Worm (Caenorhabditis elegans) whole organism, L4 larva: ENCODE data around the gene srw-122.
"Not testable (repeated sequence)": the region's sequence is repeated elsewhere in the genome, so short reads cannot be mapped to it uniquely, and the experiment has no call there.

Experiments
- D1046.2 ChIP-seq: fragments of 200-800 bp; sonication (Bioruptor generic); IDR thresholded peaks from 2 replicates; pipeline ENCODE4 v1.3.6; 2022; ENCODE audit warnings: missing genetic modification characterization, missing compliant biosample characterization
- F26F4.8 ChIP-seq: fragments of 200-800 bp; sonication (Bioruptor generic); conservative IDR thresholded peaks from 2 replicates; pipeline ENCODE4 v1.3.6; 2022; ENCODE audit warnings: missing genetic modification characterization, missing compliant biosample characterization
- F37D6.2 ChIP-seq: sonication (generic microtip); optimal IDR thresholded peaks from 2 replicates; lab custom pipeline; 2016; ENCODE audit warnings: mild to moderate bottlenecking, missing genetic modification characterization, missing compliant biosample characterization
- T26A8.4 ChIP-seq: fragments of 200-800 bp; sonication (Bioruptor generic); IDR thresholded peaks from 2 replicates; pipeline ENCODE4 v1.3.6; 2022; ENCODE audit warnings: missing genetic modification characterization, missing compliant biosample characterization
- Y75B8A.6 ChIP-seq: fragments of 200-800 bp; sonication (Bioruptor generic); IDR thresholded peaks from 2 replicates; pipeline ENCODE4 v1.3.6; 2022; ENCODE audit warnings: missing genetic modification reagents, missing genetic modification characterization, missing compliant biosample characterization
- ZK546.5 ChIP-seq, 2 experiments: sonication (generic microtip); optimal IDR thresholded peaks; 2 replicates each; lab custom pipeline; 2017; ENCODE audit warnings: missing biosample characterization in 2 of 2, missing genetic modification characterization in 2 of 2
- aly-2 ChIP-seq: sonication (generic microtip); optimal IDR thresholded peaks from 2 replicates; lab custom pipeline; 2018; ENCODE audit warnings: missing biosample characterization, missing genetic modification characterization
- attf-4 ChIP-seq: sonication (generic microtip); optimal IDR thresholded peaks from 3 replicates; lab custom pipeline; 2017; ENCODE audit warnings: missing biosample characterization, missing genetic modification characterization
- ceh-28 ChIP-seq: fragments of 150-350 bp; optimal IDR thresholded peaks from 2 replicates; lab custom pipeline; 2014; ENCODE audit warnings: missing biosample characterization, missing genetic modification reagents, missing genetic modification characterization
- ceh-32 ChIP-seq: sonication (generic microtip); optimal IDR thresholded peaks from 2 replicates; lab custom pipeline; 2016; ENCODE audit warnings: mild to moderate bottlenecking, missing genetic modification characterization, missing compliant biosample characterization; ENCODE audit not compliant: poor library complexity
- ctbp-1 ChIP-seq: fragments of 200-800 bp; sonication (Bioruptor generic); IDR thresholded peaks from 2 replicates; pipeline ENCODE4 v1.3.6; 2022; ENCODE audit warnings: missing genetic modification reagents, missing genetic modification characterization, missing compliant biosample characterization
- daf-12 ChIP-seq: fragments of 150-350 bp; optimal IDR thresholded peaks from 2 replicates; lab custom pipeline; 2014; ENCODE audit warnings: missing biosample characterization, missing genetic modification reagents, missing genetic modification characterization
- daf-16 ChIP-seq, 3 experiments: sonication (generic microtip); optimal IDR thresholded peaks; 2 replicates each; lab custom pipeline; 2016 to 2017; ENCODE audit warnings: missing genetic modification characterization in 3 of 3, missing genetic modification reagents in 3 of 3, mild to moderate bottlenecking in 2 of 3, missing compliant biosample characterization in 2 of 3, missing biosample characterization in 1 of 3, moderate library complexity in 1 of 3
- dmd-8 ChIP-seq: fragments of 200-800 bp; sonication (Bioruptor generic); IDR thresholded peaks from 2 replicates; pipeline ENCODE4 v1.3.6; 2022; ENCODE audit warnings: missing genetic modification characterization, missing compliant biosample characterization
- dve-1 ChIP-seq: sonication (generic microtip); optimal IDR thresholded peaks from 2 replicates; lab custom pipeline; 2017; ENCODE audit warnings: antibody characterized with exemption, mild to moderate bottlenecking, missing genetic modification characterization, missing compliant biosample characterization; ENCODE audit not compliant: insufficient read depth
- egl-27 ChIP-seq: sonication (generic microtip); optimal IDR thresholded peaks from 3 replicates; lab custom pipeline; 2017; ENCODE audit warnings: missing biosample characterization, missing genetic modification reagents, missing genetic modification characterization
- fos-1 ChIP-seq: fragments of 150-350 bp; optimal IDR thresholded peaks from 2 replicates; lab custom pipeline; 2014; ENCODE audit warnings: missing biosample characterization, missing genetic modification characterization
- gei-8 ChIP-seq: fragments of 200-800 bp; sonication (Bioruptor generic); optimal IDR thresholded peaks from 2 replicates; lab custom pipeline; 2018; ENCODE audit warnings: mild to moderate bottlenecking, missing genetic modification characterization, missing compliant biosample characterization
- lin-29 ChIP-seq: fragments of 200-800 bp; sonication (Bioruptor generic); IDR thresholded peaks from 2 replicates; pipeline ENCODE4 v1.3.6; 2022; ENCODE audit warnings: missing genetic modification reagents, missing genetic modification characterization, missing compliant biosample characterization
- lin-38 ChIP-seq: fragments of 200-800 bp; sonication (Bioruptor generic); IDR thresholded peaks from 2 replicates; pipeline ENCODE4 v1.3.6; 2022; ENCODE audit warnings: missing genetic modification reagents, missing genetic modification characterization, missing compliant biosample characterization
- madf-5 ChIP-seq, 2 experiments: fragments of 200-800 bp; sonication (Bioruptor generic); IDR thresholded peaks; 2 replicates each; pipeline ENCODE4 v1.3.6; 2022; ENCODE audit warnings: missing compliant biosample characterization in 2 of 2, missing genetic modification characterization in 2 of 2
- mep-1 ChIP-seq: fragments of 150-350 bp; sonication (generic microtip); optimal IDR thresholded peaks from 3 replicates; lab custom pipeline; 2014; ENCODE audit warnings: missing biosample characterization, missing genetic modification characterization
- nhr-111 ChIP-seq: fragments of 200-800 bp; sonication (Bioruptor generic); optimal IDR thresholded peaks from 2 replicates; lab custom pipeline; 2018; ENCODE audit warnings: mild to moderate bottlenecking, missing genetic modification characterization, missing compliant biosample characterization
- nhr-237 ChIP-seq: sonication (generic microtip); optimal IDR thresholded peaks from 2 replicates; lab custom pipeline; 2017; ENCODE audit warnings: missing biosample characterization, missing genetic modification characterization
- nhr-25 ChIP-seq: sonication (generic microtip); optimal IDR thresholded peaks from 2 replicates; lab custom pipeline; 2017; ENCODE audit warnings: missing genetic modification characterization, mild to moderate bottlenecking, missing compliant biosample characterization, antibody characterized with exemption, moderate library complexity, borderline replicate concordance; ENCODE audit not compliant: insufficient read depth
- nhr-42 ChIP-seq: fragments of 200-800 bp; sonication (Bioruptor generic); IDR thresholded peaks from 2 replicates; pipeline ENCODE4 v1.3.6; 2022; ENCODE audit warnings: missing genetic modification characterization, missing compliant biosample characterization
- nhr-76 ChIP-seq: fragments of 150-350 bp; optimal IDR thresholded peaks from 2 replicates; lab custom pipeline; 2014; ENCODE audit warnings: missing biosample characterization, missing genetic modification characterization
- nhr-77 ChIP-seq: fragments of 150-350 bp; optimal IDR thresholded peaks from 2 replicates; lab custom pipeline; 2014; ENCODE audit warnings: missing biosample characterization, missing genetic modification characterization
- php-3 ChIP-seq: fragments of 200-800 bp; sonication (Bioruptor generic); IDR thresholded peaks from 2 replicates; pipeline ENCODE4 v1.3.6; 2022; ENCODE audit warnings: missing genetic modification reagents, missing genetic modification characterization, missing compliant biosample characterization
- pqm-1 ChIP-seq: sonication (generic microtip); optimal IDR thresholded peaks from 2 replicates; lab custom pipeline; 2017; ENCODE audit warnings: missing biosample characterization, missing genetic modification characterization
- saeg-2 ChIP-seq: fragments of 200-800 bp; sonication (Bioruptor generic); IDR thresholded peaks from 2 replicates; pipeline ENCODE4 v1.3.6; 2022; ENCODE audit warnings: missing genetic modification reagents, missing genetic modification characterization, missing compliant biosample characterization
- skn-1 ChIP-seq: fragments of 150-350 bp; optimal IDR thresholded peaks from 2 replicates; lab custom pipeline; 2014; ENCODE audit warnings: missing biosample characterization, missing genetic modification characterization
- snpc-1.2 ChIP-seq: fragments of 200-800 bp; sonication (Bioruptor generic); IDR thresholded peaks from 2 replicates; pipeline ENCODE4 v1.3.6; 2022; ENCODE audit warnings: missing genetic modification reagents, missing genetic modification characterization, missing compliant biosample characterization
- snpc-4 ChIP-seq: fragments of 150-350 bp; optimal IDR thresholded peaks from 2 replicates; lab custom pipeline; 2014; ENCODE audit warnings: missing biosample characterization, missing genetic modification characterization
- tra-1 ChIP-seq: fragments of 200-800 bp; sonication (Bioruptor generic); IDR thresholded peaks from 2 replicates; pipeline ENCODE4 v1.3.6; 2022; ENCODE audit warnings: missing genetic modification reagents, missing genetic modification characterization, missing compliant biosample characterization
- unc-39 ChIP-seq: sonication (generic microtip); optimal IDR thresholded peaks from 2 replicates; lab custom pipeline; 2017; ENCODE audit warnings: missing biosample characterization, missing genetic modification characterization
- unc-62 ChIP-seq, 3 experiments: fragments of 150-350 bp in 1 of 3; sonication (generic microtip); optimal IDR thresholded peaks in 2 of 3; peaks in 1 of 3; 1 replicate in 1 of 3; 2 replicates in 2 of 3; lab custom pipeline; 2014 to 2017; ENCODE audit warnings: missing biosample characterization in 3 of 3, missing genetic modification characterization in 3 of 3, missing genetic modification reagents in 3 of 3, missing genotype in 1 of 3
- zag-1 ChIP-seq: fragments of 150-350 bp; optimal IDR thresholded peaks from 2 replicates; lab custom pipeline; 2014; ENCODE audit warnings: missing biosample characterization, missing genetic modification characterization
- zfp-2 ChIP-seq: sonication (generic microtip); optimal IDR thresholded peaks from 2 replicates; lab custom pipeline; 2016; ENCODE audit warnings: mild to moderate bottlenecking, missing genetic modification characterization, missing compliant biosample characterization
- zfp-3 ChIP-seq: fragments of 200-800 bp; sonication (Bioruptor generic); conservative IDR thresholded peaks from 2 replicates; pipeline ENCODE4 v1.3.6; 2022; ENCODE audit warnings: missing genetic modification reagents, missing genetic modification characterization, missing compliant biosample characterization
- ztf-11 ChIP-seq: fragments of 150-350 bp; optimal IDR thresholded peaks from 2 replicates; lab custom pipeline; 2014; ENCODE audit warnings: missing biosample characterization, missing genetic modification characterization

Gene srw-122

DNA sequence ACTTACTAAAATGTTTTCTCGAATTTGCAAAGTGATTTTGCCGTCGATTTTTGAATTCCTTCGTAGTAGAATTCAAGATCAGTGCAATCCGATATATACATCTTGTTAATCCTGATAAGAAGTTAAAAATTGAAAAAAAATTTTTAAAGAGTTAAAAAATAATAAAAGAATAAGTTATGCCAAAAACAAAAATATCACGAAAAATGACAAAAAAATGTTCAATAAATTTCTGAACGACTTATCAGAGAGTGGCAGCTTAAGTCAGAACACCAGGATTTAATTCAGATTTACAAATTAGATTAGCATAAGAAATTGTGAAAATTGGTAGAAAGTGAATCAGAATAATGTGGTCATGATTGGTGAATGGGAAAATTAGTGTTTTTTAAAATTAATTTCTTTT, at the start of gene srw-122:
srw-122 (minus strand) TSS at position 101 of the 400 bp plus-strand sequence.
- TF ChIP-seq dve-1 (tag; lab: Kevin White, UChicago); ctbp-1 (GFP tag; lab: Robert Waterston, UW); tra-1: not testable (repeated sequence)

DNA sequence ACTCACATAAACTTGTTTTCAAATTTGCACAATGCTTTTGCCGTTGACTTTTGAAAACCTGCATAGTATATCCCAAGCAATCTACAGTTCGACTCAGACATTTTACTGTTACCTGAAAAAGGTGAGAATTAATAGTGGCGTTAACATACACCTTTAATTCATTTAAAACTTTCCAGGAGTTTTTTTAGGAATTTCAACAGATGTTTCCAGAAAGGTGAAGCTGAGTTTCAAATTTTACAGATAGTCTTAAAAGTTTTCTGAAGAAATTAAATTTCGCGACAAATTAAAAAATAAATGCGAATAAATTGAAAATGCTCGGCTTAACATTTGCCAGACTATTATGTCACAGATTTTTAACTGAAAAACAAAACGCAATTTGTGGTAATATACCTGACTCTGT, 47.7 kb upstream of the srw-122 start, which contains the start of gene srw-119:
srw-119 (minus strand) TSS at position 101 of the 400 bp plus-strand sequence.
- TF ChIP-seq ztf-11 (tag; lab: Kevin White, UChicago) (no peak), egl-27 (tag; lab: Kevin White, UChicago) (no peak), pqm-1 (tag; lab: Kevin White, UChicago) (no peak), zfp-2 (tag; lab: Kevin White, UChicago) (no peak), snpc-4 (no peak), lin-38 (GFP tag; lab: Robert Waterston, UW) (no peak), daf-16 (GFP tag; optimal IDR thresholded peaks at IDR 0.05; lab: Kevin White, UChicago) (no peak), daf-16 (tag; optimal IDR thresholded peaks at IDR 0.05; lab: Kevin White, UChicago) (no peak), attf-4 (tag; lab: Kevin White, UChicago) (no peak), nhr-25 (tag; lab: Kevin White, UChicago) (no peak), fos-1 (tag; lab: Kevin White, UChicago) (no peak), saeg-2 (GFP tag; lab: Robert Waterston, UW) (no peak), F26F4.8 (GFP tag; lab: Robert Waterston, UW) (no peak), unc-39 (tag; lab: Kevin White, UChicago) (no peak), ceh-28 (no peak), php-3 (GFP tag; lab: Robert Waterston, UW) (no peak), D1046.2 (GFP tag; lab: Robert Waterston, UW) (no peak), gei-8 (GFP tag; lab: Kevin White, UChicago) (no peak)

DNA sequence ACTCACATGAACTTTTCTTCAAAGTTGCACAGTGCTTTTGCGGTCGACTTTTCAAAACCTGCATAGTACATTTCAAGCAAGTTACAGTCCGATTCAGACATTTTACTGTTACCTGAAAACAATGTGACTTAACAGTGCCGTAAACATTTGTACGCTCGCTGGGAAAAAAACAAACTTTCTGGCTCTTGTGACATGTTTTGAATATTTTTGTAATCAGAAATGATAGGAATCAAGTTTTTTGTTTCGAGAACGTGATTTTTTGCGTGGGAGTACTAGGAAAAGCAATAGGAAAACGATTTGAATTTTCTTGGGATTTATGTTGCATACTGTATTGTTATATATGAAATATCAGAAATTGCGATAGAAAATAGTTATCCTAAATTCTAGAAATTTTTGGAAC, 44.1 kb upstream of the srw-122 start, which contains the start of gene srw-120:
srw-120 (minus strand) TSS at position 101 of the 400 bp plus-strand sequence.
- no peak for TF ChIP-seq Y75B8A.6 (GFP tag; lab: Robert Waterston, UW)
- TF ChIP-seq unc-62 (GFP tag; optimal IDR thresholded peaks at IDR 0.05 in 1 of 2; lab: Kevin White, UChicago): no peak
- TF ChIP-seq unc-62 (tag; optimal IDR thresholded peaks at IDR 0.05; lab: Kevin White, UChicago): no peak
- TF ChIP-seq snpc-1.2 (GFP tag; lab: Robert Waterston, UW): no peak
- TF ChIP-seq T26A8.4 (GFP tag; lab: Robert Waterston, UW): no peak
- no peak for TF ChIP-seq F37D6.2 (tag; lab: Kevin White, UChicago)
- TF ChIP-seq nhr-42 (GFP tag; lab: Robert Waterston, UW): no peak
- TF ChIP-seq aly-2: no peak

DNA sequence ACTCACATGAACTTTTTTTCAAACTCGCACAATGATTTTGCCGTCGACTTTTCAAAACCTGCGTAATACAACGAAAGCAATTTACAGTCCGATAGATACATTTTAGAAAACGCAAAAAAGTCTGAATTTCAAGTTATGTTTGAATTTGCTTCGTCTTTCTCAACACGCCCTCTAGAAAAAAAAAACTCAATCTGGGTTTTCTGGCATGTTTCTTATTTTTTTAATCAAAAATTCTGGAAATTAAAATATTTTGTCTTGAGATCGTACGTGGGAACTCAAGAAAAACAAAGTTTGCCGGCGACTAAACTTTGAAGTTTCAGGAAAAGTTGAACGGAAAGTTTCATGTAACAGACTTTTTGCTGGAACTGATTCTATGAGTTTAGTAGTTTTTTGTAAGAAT, 41.8 kb upstream of the srw-122 start, which contains the start of gene srw-115:
srw-115 (minus strand) TSS at position 101 of the 400 bp plus-strand sequence.
- TF ChIP-seq mep-1 (tag; lab: Kevin White, UChicago) (no peak), dve-1 (tag; lab: Kevin White, UChicago) (no peak), lin-29 (GFP tag; lab: Robert Waterston, UW) (no peak), ztf-11 (tag; lab: Kevin White, UChicago) (no peak), nhr-76 (tag; lab: Kevin White, UChicago) (no peak), nhr-237 (tag; lab: Kevin White, UChicago) (no peak), daf-12 (no peak), daf-16 (GFP tag; optimal IDR thresholded peaks at IDR 0.05; lab: Kevin White, UChicago) (no peak), daf-16 (tag; optimal IDR thresholded peaks at IDR 0.05; lab: Kevin White, UChicago) (no peak), gei-8 (GFP tag; lab: Kevin White, UChicago) (no peak), ceh-28 (no peak), nhr-77 (tag; lab: Kevin White, UChicago) (no peak), skn-1 (tag; lab: Kevin White, UChicago) (no peak), nhr-111 (no peak), dmd-8 (GFP tag; lab: Robert Waterston, UW) (no peak), madf-5 (GFP tag; IDR thresholded peaks at IDR 0.05; lab: Robert Waterston, UW) (no peak), ZK546.5 (tag; optimal IDR thresholded peaks at IDR 0.05; lab: Kevin White, UChicago) (no peak), ceh-32 (tag; lab: Kevin White, UChicago) (no peak), zfp-3 (GFP tag; lab: Robert Waterston, UW) (no peak), zag-1 (tag; lab: Kevin White, UChicago) (no peak), T26A8.4 (GFP tag; lab: Robert Waterston, UW) (no peak)
